Worm (Caenorhabditis elegans) whole organism, midembryonic: ENCODE results near the gene nlp-47.

ENCODE experiments used
- cog-1 ChIP-seq: sonication (generic microtip); optimal IDR thresholded peaks from 2 replicates; lab custom pipeline; 2016; ENCODE audit warnings: missing genetic modification characterization, missing compliant biosample characterization
- flt-1 ChIP-seq: fragments of 200-800 bp; sonication (Bioruptor generic); IDR thresholded peaks from 2 replicates; pipeline ENCODE4 v1.3.6; 2022; ENCODE audit warnings: missing genetic modification characterization, missing compliant biosample characterization
- klf-2 ChIP-seq: fragments of 200-800 bp; sonication (Bioruptor generic); conservative IDR thresholded peaks from 2 replicates; pipeline ENCODE4 v1.3.6; 2022; ENCODE audit warnings: missing genetic modification reagents, missing genetic modification characterization, missing compliant biosample characterization
- med-1 ChIP-seq: sonication (generic microtip); optimal IDR thresholded peaks from 2 replicates; lab custom pipeline; 2017; ENCODE audit warnings: missing genetic modification characterization, mild to moderate bottlenecking, missing compliant biosample characterization, antibody characterized with exemption, missing genetic modification reagents; ENCODE audit not compliant: insufficient read depth
- ref-1 ChIP-seq: fragments of 200-800 bp; sonication (Bioruptor generic); conservative IDR thresholded peaks from 2 replicates; pipeline ENCODE4 v1.3.6; 2022; ENCODE audit warnings: missing genetic modification reagents, missing genetic modification characterization, missing compliant biosample characterization

DNA sequence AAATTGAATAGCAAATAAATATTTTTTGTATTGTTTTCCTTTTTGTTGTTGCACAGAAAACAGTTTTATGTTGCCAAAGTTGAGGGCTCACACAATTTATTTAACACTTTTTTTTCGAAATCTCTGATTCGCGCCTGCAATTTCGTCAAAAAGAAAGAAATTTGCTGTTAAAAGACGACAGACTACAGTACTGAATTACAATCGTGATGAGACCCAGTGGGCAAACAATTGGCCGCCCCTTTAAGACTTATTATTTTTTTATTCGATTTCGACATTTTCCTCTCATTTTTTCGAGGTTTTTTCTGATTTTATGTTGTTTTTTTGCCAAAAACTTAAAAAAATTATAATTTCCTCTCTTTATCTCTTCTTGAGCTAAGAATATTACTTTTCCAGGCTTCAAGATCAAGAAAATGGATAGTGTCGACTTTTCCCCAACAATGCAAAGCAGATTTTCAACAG lies 16.5 kb upstream of the nlp-47 start, which contains the start of gene slfl-4:
- TF ChIP-seq ref-1 (GFP tag; lab: Robert Waterston, UW): no peak
- TF ChIP-seq med-1: no peak
- no peak for TF ChIP-seq cog-1 (tag; lab: Kevin White, UChicago)
- no peak for TF ChIP-seq flt-1 (GFP tag; lab: Robert Waterston, UW)
- no peak for TF ChIP-seq klf-2 (GFP tag; lab: Robert Waterston, UW)
